Worm (Caenorhabditis elegans) whole organism, dauer: ENCODE data around the gene K09C6.10.
"Not testable (repeated sequence)": the region's sequence is repeated elsewhere in the genome, so short reads cannot be mapped to it uniquely, and the experiment has no call there.

Experiments
- unc-62 ChIP-seq: sonication (generic microtip); optimal IDR thresholded peaks from 2 replicates; lab custom pipeline; 2017; ENCODE audit warnings: missing biosample characterization, missing genetic modification reagents, missing genetic modification characterization

The K09C6.10 gene

DNA sequence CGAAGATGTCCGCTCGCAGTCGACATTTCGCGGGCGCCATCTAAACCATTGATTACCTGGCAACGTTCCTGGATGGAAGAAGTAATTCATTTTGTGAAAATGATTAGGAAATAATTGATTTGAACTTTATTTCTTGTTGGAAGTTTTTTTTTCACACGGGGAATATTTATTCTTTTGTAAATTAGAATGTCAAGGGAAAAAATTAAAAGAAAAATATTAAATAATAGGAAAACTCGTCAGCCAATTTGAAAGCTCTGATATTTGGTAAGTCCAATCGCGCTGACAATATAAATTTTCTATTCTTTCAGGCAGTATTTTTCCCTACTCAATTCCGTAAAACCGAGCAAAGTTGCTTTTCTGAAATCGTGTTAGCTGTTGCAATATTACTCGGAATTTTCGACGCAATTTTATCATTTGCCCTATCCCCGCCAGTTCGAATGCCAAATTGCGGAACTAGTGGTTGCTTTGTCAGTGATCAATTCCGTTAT, at the start of gene K09C6.10, which contains the start of gene K09C6.7:
Gene K09C6.10, plus strand, starts transcription at position 438 of the 488 bp plus-strand sequence.
Gene K09C6.7, minus strand, starts transcription at position 101 of the 488 bp plus-strand sequence.
- not testable (repeated sequence) for TF ChIP-seq unc-62 (GFP tag; lab: Kevin White, UChicago)

DNA sequence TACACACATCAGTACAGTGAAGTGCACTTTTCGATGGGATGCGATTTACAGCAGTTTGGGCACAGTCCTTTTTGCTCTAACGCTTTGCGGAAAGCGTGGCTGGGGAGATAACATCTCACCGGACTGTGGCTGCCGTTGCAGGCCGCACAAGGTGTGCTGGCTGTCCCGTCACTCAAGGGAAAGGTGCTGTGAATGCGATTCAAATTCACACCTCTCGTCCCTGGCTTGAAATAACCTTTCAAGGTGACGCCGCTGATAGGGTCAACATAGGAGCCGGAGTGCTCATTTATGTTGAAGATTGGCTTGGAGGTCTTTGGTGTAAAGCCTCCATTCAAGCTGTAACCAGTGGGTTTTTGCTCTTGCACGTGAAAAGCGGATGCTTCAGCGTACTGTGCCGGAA, 45.1 kb upstream of the K09C6.10 start:
- no peak for TF ChIP-seq unc-62 (GFP tag; lab: Kevin White, UChicago)

DNA sequence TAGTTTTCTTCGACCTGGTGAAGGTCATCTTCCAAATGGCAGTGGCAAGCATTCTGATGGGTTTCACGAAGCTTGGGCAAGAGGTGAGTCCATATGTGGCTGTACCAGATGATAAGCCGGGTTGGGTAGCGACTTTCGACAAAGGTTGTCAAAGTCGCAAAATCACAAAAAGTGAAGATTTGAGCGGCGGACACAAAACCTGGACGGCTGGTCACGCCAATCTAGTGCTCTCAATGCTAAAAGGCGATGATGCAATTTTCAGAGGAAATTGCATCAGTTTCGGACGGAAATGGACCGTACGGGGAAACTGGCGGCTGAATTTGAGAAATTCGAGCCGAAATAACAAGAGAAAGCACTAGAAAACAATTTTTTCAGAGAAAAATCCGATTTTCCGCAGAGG, 42.0 kb upstream of the K09C6.10 start:
- no peak for TF ChIP-seq unc-62 (GFP tag; lab: Kevin White, UChicago)

DNA sequence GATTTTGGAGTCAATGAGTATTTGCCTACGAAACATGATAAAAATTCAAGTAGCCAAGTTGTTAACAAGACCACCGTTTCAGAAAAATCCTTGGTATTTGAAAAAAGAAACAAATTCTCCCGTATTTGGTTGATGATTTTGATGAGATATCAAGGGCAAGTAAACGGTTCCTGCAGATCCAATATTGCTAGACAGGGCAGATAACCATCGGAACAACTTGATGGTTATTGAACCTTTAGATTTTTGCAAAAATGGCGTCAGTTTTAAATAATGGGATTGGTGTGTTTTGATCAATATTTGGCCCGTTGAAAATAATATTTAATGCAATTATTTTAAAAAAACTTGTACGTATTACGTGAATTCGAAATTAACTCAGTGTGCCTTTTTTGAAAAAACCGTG, 39.0 kb upstream of the K09C6.10 start:
- TF ChIP-seq unc-62 (GFP tag; lab: Kevin White, UChicago) = no peak

DNA sequence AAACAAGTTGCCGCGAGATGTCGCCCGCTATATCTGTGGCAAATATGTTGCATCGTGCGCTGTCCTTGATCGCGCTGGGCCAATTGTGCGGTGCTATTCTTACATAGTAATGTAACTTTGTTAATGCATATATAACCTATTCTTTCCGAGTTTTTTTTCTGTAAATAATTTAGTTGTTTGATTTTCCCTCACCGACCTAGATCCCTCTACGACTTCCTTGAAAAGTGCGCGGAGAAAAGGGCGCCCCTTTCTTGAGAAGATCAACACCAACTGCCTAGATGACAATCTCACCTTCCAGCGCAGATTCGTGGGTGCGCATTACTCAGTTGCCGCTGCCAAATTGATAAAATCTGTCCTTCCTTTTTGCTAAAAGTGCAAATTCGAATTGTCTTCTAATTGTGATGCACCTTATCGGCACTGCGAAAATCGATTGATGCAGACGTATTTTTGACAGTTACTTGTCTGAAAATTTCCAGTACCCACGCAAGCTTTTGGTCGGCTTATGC, 37.6 kb upstream of the K09C6.10 start:
- no peak for TF ChIP-seq unc-62 (GFP tag; lab: Kevin White, UChicago)

DNA sequence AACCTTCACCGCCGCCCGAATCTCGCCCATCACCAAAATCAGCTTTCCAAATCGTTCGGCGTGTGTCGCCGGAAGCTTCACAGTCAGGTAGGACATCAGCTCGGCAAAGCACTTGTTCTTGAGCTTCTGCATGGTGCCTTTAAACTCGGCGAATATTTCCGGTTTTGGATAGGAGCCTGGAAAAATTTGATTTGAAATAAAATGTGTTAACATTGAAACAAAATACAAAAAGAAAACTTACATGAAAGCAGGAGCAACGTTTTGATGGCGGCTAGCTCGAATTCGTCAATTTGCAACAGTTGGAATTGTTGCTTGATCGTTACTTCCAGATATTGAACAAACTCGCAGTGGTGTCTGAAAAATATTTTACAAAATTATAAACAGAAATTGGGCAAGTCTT, 36.5 kb upstream of the K09C6.10 start:
- no peak for TF ChIP-seq unc-62 (GFP tag; lab: Kevin White, UChicago)

ce11 chrV:803472-803871, 35.7 kb upstream of the K09C6.10 start:
- TF ChIP-seq unc-62 (GFP tag; lab: Kevin White, UChicago) = no peak

DNA sequence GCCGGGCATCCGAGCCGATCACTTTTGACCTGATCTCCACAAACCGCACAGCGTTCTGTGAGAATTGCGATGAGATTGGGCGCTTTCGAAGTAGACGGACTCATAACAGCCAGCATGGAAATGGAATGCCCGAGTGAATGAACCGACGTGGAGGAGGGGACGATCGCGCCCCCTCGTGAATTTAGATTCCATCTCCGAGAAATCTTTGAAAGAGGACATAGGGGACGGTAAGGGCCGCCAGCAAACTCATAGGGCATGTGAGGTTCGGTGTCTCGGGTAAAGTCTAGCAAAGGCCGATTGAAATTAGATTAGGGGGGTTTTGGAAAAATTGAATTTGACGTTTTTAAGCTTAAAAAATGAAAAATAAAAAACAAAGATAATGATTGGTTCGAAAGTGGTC, 34.7 kb upstream of the K09C6.10 start, which contains the start of gene nhr-270:
Gene nhr-270, minus strand, starts transcription at position 257 of the 400 bp plus-strand sequence.
- no peak for TF ChIP-seq unc-62 (GFP tag; lab: Kevin White, UChicago)

ce11 chrV:808260-808659, 31.0 kb upstream of the K09C6.10 start:
- TF ChIP-seq unc-62 (GFP tag; lab: Kevin White, UChicago) = no peak

DNA sequence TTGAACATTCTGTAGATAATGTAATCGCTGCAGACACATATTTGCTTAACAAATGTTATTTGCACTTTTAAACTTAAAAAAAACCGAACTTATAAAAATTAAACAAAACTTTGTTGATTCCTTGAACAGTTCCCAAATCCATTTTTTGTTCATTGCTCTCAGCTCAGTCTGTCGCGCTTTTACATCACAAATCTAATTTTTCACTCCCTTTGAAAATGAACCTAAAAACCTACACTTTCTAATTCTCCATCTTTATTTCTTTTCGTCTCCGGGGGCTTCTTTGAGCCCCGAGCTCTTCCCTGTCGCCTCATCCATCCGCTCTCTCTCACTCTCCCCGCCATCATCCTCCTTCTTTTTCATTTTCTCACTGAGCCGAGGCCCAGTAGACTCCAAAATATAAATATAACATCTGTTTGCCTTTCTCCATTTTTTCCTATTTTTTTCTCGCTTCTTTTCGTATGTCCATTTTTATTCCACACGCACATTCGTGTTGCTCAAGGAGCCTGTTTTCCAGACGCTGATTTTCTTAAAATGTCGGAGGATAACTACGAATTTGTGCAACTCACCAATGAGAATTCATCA, 28.8 kb upstream of the K09C6.10 start, which contains the start of gene R13D11.4:
Gene R13D11.4, plus strand, starts transcription at position 532 of the 582 bp plus-strand sequence.
- TF ChIP-seq unc-62 (GFP tag; lab: Kevin White, UChicago) = no peak

- TF ChIP-seq unc-62 (GFP tag; lab: Kevin White, UChicago) = no peak
Measured at ce11 chrV:813101-813500, 26.1 kb upstream of the K09C6.10 start, which contains the start of gene R13D11.10. TSS of gene R13D11.10 (minus strand) at chrV:813201.

- TF ChIP-seq unc-62 (GFP tag; lab: Kevin White, UChicago) = no peak
Measured at ce11 chrV:814716-815115, 24.5 kb upstream of the K09C6.10 start, which contains the start of gene R13D11.3. TSS of gene R13D11.3 (plus strand) at chrV:815016.

DNA sequence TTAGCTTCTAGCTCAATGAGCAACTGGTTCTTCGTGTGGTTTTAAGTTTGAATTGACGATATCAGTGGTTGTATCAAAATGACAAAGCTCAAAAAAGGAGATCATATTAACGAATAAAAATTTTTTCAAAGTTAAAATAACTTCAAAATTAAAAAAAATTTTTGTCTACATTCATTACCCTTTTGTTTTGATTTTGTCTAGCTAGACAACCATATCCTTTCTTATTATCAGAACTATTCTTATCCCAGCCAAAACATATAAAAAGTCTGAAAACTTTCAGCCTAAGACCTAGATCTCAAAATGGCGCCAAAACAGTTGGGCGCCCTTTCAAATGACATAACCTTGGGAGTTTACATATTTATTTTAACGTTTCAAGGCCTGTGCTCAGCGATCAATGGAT, 22.0 kb upstream of the K09C6.10 start, which contains the start of gene R13D11.1:
Gene R13D11.1, plus strand, starts transcription at position 301 of the 400 bp plus-strand sequence.
- TF ChIP-seq unc-62 (GFP tag; lab: Kevin White, UChicago) = no peak

DNA sequence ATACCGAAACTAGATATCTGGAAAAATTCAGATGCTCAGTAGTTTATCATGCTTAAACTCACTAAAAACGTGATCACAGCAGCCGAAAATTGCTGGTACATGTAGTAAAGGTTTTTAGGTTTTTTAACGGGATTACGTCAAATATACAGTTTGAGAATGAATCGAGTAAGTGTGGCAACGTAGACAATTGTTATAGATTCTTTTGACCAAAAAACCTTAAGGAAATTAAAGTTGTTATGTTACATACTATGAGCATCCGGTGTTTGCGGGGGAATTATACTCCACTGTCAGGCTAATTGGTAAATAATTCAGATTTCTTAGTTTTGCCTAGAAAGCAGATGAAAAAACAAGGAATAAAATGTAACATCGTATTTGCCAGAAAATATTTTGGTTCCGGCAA, 18.6 kb upstream of the K09C6.10 start, which contains the start of gene srx-32:
Gene srx-32, minus strand, starts transcription at position 101 of the 400 bp plus-strand sequence.
- not testable (repeated sequence) for TF ChIP-seq unc-62 (GFP tag; lab: Kevin White, UChicago)

DNA sequence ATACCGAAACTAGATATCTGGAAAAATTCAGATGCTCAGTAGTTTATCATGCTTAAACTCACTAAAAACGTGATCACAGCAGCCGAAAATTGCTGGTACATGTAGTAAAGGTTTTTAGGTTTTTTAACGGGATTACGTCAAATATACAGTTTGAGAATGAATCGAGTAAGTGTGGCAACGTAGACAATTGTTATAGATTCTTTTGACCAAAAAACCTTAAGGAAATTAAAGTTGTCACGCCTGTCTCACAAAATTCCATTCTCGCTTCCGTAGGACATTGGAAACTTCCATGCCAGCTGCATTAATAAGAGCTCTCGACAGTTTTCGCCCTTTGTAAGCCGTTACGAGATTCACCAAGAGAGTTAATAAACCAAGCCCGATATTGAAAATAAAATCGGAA, 16.3 kb upstream of the K09C6.10 start, which contains the start of gene srx-31:
Gene srx-31, minus strand, starts transcription at position 101 of the 400 bp plus-strand sequence.
- TF ChIP-seq unc-62 (GFP tag; lab: Kevin White, UChicago) = not testable (repeated sequence)

- TF ChIP-seq unc-62 (GFP tag; lab: Kevin White, UChicago) = no peak
Measured at ce11 chrV:826097-826496, 13.1 kb upstream of the K09C6.10 start, which contains the start of gene F41H8.2. TSS of gene F41H8.2 (plus strand) at chrV:826397.
